Fruit fly (Drosophila melanogaster) whole organism, embryonic: ENCODE results near the gene Cks85A.

Experiments
- ATbp ChIP-seq: fragments of 200-800 bp; sonication (Bioruptor generic); optimal IDR thresholded peaks from 2 replicates; lab custom pipeline; 2017; ENCODE audit warnings: missing biosample characterization, mild to moderate bottlenecking, missing genetic modification characterization, missing genetic modification reagents
- Ada2b ChIP-seq: fragments of 200-800 bp; sonication (Bioruptor generic); IDR thresholded peaks from 2 replicates; pipeline ENCODE4 v1.3.6; 2022; ENCODE audit warnings: missing biosample characterization, missing genetic modification characterization
- Asciz ChIP-seq: fragments of 200-800 bp; sonication (Bioruptor generic); optimal IDR thresholded peaks from 2 replicates; lab custom pipeline; 2017; ENCODE audit warnings: missing biosample characterization, mild to moderate bottlenecking, missing genetic modification characterization, missing genetic modification reagents
- CG10209 ChIP-seq: fragments of 200-800 bp; sonication (Bioruptor generic); optimal IDR thresholded peaks from 3 replicates; lab custom pipeline; 2017; ENCODE audit warnings: missing biosample characterization, mild to moderate bottlenecking, missing genetic modification characterization, missing genetic modification reagents
- CG32767 ChIP-seq: fragments of 200-800 bp; sonication (Bioruptor generic); IDR thresholded peaks from 2 replicates; pipeline ENCODE4 v1.3.6; 2022; ENCODE audit warnings: missing biosample characterization, missing genetic modification characterization
- Hmr ChIP-seq: fragments of 200-800 bp; sonication (Bioruptor generic); optimal IDR thresholded peaks from 3 replicates; lab custom pipeline; 2017; ENCODE audit warnings: mild to moderate bottlenecking, missing biosample characterization, missing genetic modification reagents, missing genetic modification characterization
- NC2β ChIP-seq: fragments of 200-800 bp; sonication (Bioruptor generic); optimal IDR thresholded peaks from 2 replicates; lab custom pipeline; 2016; ENCODE audit warnings: missing biosample characterization, missing genetic modification characterization
- fru ChIP-seq: fragments of >200 bp; optimal IDR thresholded peaks from 2 replicates; lab custom pipeline; 2017
- sens-2 ChIP-seq: fragments of 200-800 bp; sonication (Bioruptor generic); IDR thresholded peaks from 2 replicates; pipeline ENCODE4 v1.3.6; 2022; ENCODE audit warnings: missing biosample characterization, missing genetic modification characterization
- tgo ChIP-seq: fragments of 200-800 bp; sonication (Bioruptor generic); IDR thresholded peaks from 3 replicates; pipeline ENCODE4 v1.3.6; 2022; ENCODE audit warnings: missing biosample characterization, missing genetic modification characterization
- vvl ChIP-seq: fragments of 200-800 bp; sonication (Bioruptor generic); IDR thresholded peaks from 2 replicates; pipeline ENCODE4 v1.3.6; 2022; ENCODE audit warnings: missing biosample characterization, missing genetic modification characterization

dm6 chr3R:8694110-8694826 is 24.0 kb downstream of the Cks85A start:
- TF ChIP-seq Asciz (GFP tag; lab: Kevin White, UChicago) (no peak), Hmr (GFP tag; lab: Kevin White, UChicago) (peak; percentile 80), CG10209 (GFP tag; lab: Kevin White, UChicago) (no peak), tgo (GFP tag; lab: Robert Waterston, UW) (no peak), vvl (GFP tag; lab: Robert Waterston, UW) (no peak), fru (lab: Kevin White, UChicago) (no peak), Ada2b (no peak), ATbp (GFP tag; lab: Kevin White, UChicago) (no peak), sens-2 (GFP tag; lab: Robert Waterston, UW) (0 out of 2 replicates have a peak, but pooled peaks have one; percentile 17), NC2β (GFP tag; lab: Kevin White, UChicago) (no peak), CG32767 (no peak)
